Fruit fly (Drosophila melanogaster): ENCODE results near the gene CRMP.

CRMP gene

DNA sequence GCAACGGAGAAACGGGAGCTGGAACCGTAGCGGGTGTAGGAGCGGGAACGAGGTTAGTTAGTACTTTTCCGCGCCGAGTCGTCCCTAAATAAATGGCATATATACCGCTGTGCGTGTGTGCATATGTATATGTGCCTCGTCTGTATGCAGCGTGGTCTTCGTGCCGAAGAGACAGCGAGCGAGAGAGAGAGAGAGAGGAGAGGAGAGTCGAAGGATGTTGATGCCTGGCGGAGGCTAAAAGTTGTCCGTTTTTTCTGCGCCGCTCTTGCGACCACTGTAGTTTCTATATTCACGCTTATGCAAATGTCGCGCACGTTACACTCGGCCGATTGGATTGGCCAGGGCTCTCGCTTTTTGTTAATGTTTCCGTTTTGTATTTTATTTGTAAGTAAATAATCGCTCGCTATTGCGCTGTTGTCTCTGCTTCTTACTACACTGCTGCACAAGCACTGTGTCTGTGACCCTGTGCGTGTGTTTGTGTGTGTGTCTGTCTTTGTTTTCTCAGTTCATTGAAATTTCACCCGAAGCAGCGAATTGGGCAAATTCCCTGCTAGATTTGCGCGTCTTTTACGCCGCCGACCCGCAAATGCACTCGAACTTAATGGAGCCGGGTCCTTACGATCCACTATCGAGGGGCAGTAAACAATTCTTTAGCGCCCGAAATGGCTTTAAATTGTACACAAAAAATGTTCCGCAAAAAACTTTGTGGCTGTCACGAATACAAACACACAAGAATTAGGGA is 41.6 kb downstream of the CRMP start, which contains the start of gene Rga (continued):
- no peak for TF ChIP-seq D (optimal IDR thresholded peaks at IDR 0.05)
- TF ChIP-seq D (GFP tag; optimal IDR thresholded peaks at IDR 0.05) = no peak
- no peak for TF ChIP-seq gem (tag; optimal IDR thresholded peaks at IDR 0.05)
- no peak for TF ChIP-seq stc (GFP tag; IDR thresholded peaks at IDR 0.05)
- TF ChIP-seq CG12744 (GFP tag; optimal IDR thresholded peaks at IDR 0.05) = no peak
- peak; percentile 99 for TF ChIP-seq CG15479 (GFP tag; optimal IDR thresholded peaks at IDR 0.05)
- no peak for TF ChIP-seq ro (GFP tag; IDR thresholded peaks at IDR 0.05)
- TF ChIP-seq CG11695 (GFP tag; IDR thresholded peaks at IDR 0.05) = peak; percentile 79
- TF ChIP-seq CG12659 (GFP tag; optimal IDR thresholded peaks at IDR 0.05) = no peak
- no peak for TF ChIP-seq jumu (GFP tag; optimal IDR thresholded peaks at IDR 0.05)
- no peak for TF ChIP-seq CG13775 (GFP tag; optimal IDR thresholded peaks at IDR 0.05)
- TF ChIP-seq CG10431 (GFP tag; optimal IDR thresholded peaks at IDR 0.05) = peak; percentile 10
- peak; percentile 95 for TF ChIP-seq CG17385 (GFP tag; optimal IDR thresholded peaks at IDR 0.05)
- no peak for TF ChIP-seq sens-2 (GFP tag; IDR thresholded peaks at IDR 0.05)
- TF ChIP-seq Deaf1 (tag; optimal IDR thresholded peaks at IDR 0.05) = peak; percentile 83
- TF ChIP-seq bowl (GFP tag; IDR thresholded peaks at IDR 0.05) = no peak
- peak in 1 of 2 experiments; percentile 36 for TF ChIP-seq insv (GFP tag; optimal IDR thresholded peaks at IDR 0.05)
- TF ChIP-seq CG1832 (GFP tag; optimal IDR thresholded peaks at IDR 0.05) = peak; percentile 56
- TF ChIP-seq bbx (GFP tag; IDR thresholded peaks at IDR 0.05; ENCODE audit: partially characterized antibody) = no peak
- no peak for TF ChIP-seq CG31365 (tag; optimal IDR thresholded peaks at IDR 0.05)
- 0 out of 2 replicates have a peak, but pooled peaks have one; percentile 16 for TF ChIP-seq CG32532 (GFP tag; IDR thresholded peaks at IDR 0.05)
- peak; percentile 32 for TF ChIP-seq CG9437 (GFP tag; optimal IDR thresholded peaks at IDR 0.05)
- no peak for TF ChIP-seq Sox102F (GFP tag; optimal IDR thresholded peaks at IDR 0.05)
- peak; percentile 42 for TF ChIP-seq CG9727 (GFP tag; optimal IDR thresholded peaks at IDR 0.05)
- no peak for TF ChIP-seq CG5245 (GFP tag; optimal IDR thresholded peaks at IDR 0.05)
- peak; percentile 21 for TF ChIP-seq CG13624 (GFP tag; optimal IDR thresholded peaks at IDR 0.05)
- TF ChIP-seq pfk (GFP tag; optimal IDR thresholded peaks at IDR 0.05) = no peak
- TF ChIP-seq CG6689 (GFP tag; IDR thresholded peaks at IDR 0.05) = no peak
- TF ChIP-seq Meics (GFP tag; optimal IDR thresholded peaks at IDR 0.05) = no peak
- no peak for TF ChIP-seq CG4282 (GFP tag; optimal IDR thresholded peaks at IDR 0.05)
- TF ChIP-seq pho (GFP tag; optimal IDR thresholded peaks at IDR 0.05) = peak; percentile 5
- TF ChIP-seq CG13894 (tag; optimal IDR thresholded peaks at IDR 0.05) = no peak
- peak; percentile 6 for TF ChIP-seq CG6854 (GFP tag; optimal IDR thresholded peaks at IDR 0.05)
- no peak for TF ChIP-seq Spps (tag; optimal IDR thresholded peaks at IDR 0.05)
- peak; percentile 78 to 81 for TF ChIP-seq Trl (optimal IDR thresholded peaks at IDR 0.05)
- no peak for TF ChIP-seq Trl (GFP tag; optimal IDR thresholded peaks at IDR 0.05)
- TF ChIP-seq CG17361 (GFP tag; IDR thresholded peaks at IDR 0.05) = no peak
- no peak for TF ChIP-seq Dll (GFP tag; IDR thresholded peaks at IDR 0.05; ENCODE audit: partially characterized antibody)
- TF ChIP-seq stwl (tag; optimal IDR thresholded peaks at IDR 0.05) = no peak
- TF ChIP-seq Fer1 (GFP tag; optimal IDR thresholded peaks at IDR 0.05) = peak; percentile 20
- TF ChIP-seq CkIIα-i1 (GFP tag; IDR thresholded peaks at IDR 0.05) = no peak
- TF ChIP-seq Hr78 (GFP tag; optimal IDR thresholded peaks at IDR 0.05) = peak in 1 of 2 experiments; percentile 63
- TF ChIP-seq cg (GFP tag; optimal IDR thresholded peaks at IDR 0.05) = peak; percentile 94
- no peak for TF ChIP-seq Oaz (GFP tag; IDR thresholded peaks at IDR 0.05)
